Worm (Caenorhabditis elegans) whole organism, L3 larva: Measurements from ENCODE around the gene Y62H9A.13.

Experiments
- egl-5 ChIP-seq: fragments of 150-350 bp; optimal IDR thresholded peaks from 2 replicates; lab custom pipeline; 2017; ENCODE audit warnings: missing biosample characterization, missing genetic modification reagents, missing genetic modification characterization, inconsistent platforms
- elt-3 ChIP-seq, 3 experiments: fragments of 150-350 bp in 1 of 3; sonication (generic microtip) in 2 of 3; optimal IDR thresholded peaks; 2 replicates in 2 of 3; 4 replicates in 1 of 3; lab custom pipeline; 2014 to 2017; ENCODE audit warnings: missing biosample characterization in 3 of 3, missing genetic modification characterization in 3 of 3
- eor-1 ChIP-seq, 2 experiments: fragments of 150-350 bp; optimal IDR thresholded peaks; 2 replicates each; lab custom pipeline; 2014 to 2018; ENCODE audit warnings: missing biosample characterization in 2 of 2, missing genetic modification characterization in 2 of 2
- fkh-10 ChIP-seq: sonication (generic microtip); optimal IDR thresholded peaks from 2 replicates; lab custom pipeline; 2017; ENCODE audit warnings: missing biosample characterization, missing genetic modification reagents, missing genetic modification characterization
- hmg-11 ChIP-seq: sonication (generic microtip); optimal IDR thresholded peaks from 2 replicates; lab custom pipeline; 2016; ENCODE audit warnings: missing genetic modification characterization, missing compliant biosample characterization
- nhr-12 ChIP-seq: fragments of 150-350 bp; optimal IDR thresholded peaks from 2 replicates; lab custom pipeline; 2014; ENCODE audit warnings: missing biosample characterization, missing genetic modification characterization
- nhr-237 ChIP-seq: fragments of 150-350 bp; optimal IDR thresholded peaks from 2 replicates; lab custom pipeline; 2014; ENCODE audit warnings: missing biosample characterization, missing genetic modification characterization
- nhr-25 ChIP-seq: sonication (generic microtip); optimal IDR thresholded peaks from 2 replicates; lab custom pipeline; 2017; ENCODE audit warnings: missing biosample characterization, missing genetic modification characterization
- nhr-43 ChIP-seq: sonication (generic microtip); optimal IDR thresholded peaks from 2 replicates; lab custom pipeline; 2016; ENCODE audit warnings: mild to moderate bottlenecking, missing genetic modification characterization, missing compliant biosample characterization; ENCODE audit not compliant: poor library complexity, severe bottlenecking
- nhr-76 ChIP-seq: fragments of 150-350 bp; sonication (generic microtip); optimal IDR thresholded peaks from 5 replicates; lab custom pipeline; 2014; ENCODE audit warnings: missing biosample characterization, missing genetic modification characterization
- nhr-77 ChIP-seq: fragments of 150-350 bp; optimal IDR thresholded peaks from 2 replicates; lab custom pipeline; 2014; ENCODE audit warnings: missing biosample characterization, missing genetic modification characterization
- pqm-1 ChIP-seq: fragments of 150-350 bp; optimal IDR thresholded peaks from 2 replicates; lab custom pipeline; 2017; ENCODE audit warnings: missing biosample characterization, missing genetic modification characterization, inconsistent platforms
- unc-39 ChIP-seq: sonication (generic microtip); optimal IDR thresholded peaks from 4 replicates; lab custom pipeline; 2017; ENCODE audit warnings: missing biosample characterization, missing genetic modification characterization
- ztf-4 ChIP-seq: fragments of 150-350 bp; optimal IDR thresholded peaks from 2 replicates; lab custom pipeline; 2014; ENCODE audit warnings: missing biosample characterization, missing genetic modification characterization

DNA sequence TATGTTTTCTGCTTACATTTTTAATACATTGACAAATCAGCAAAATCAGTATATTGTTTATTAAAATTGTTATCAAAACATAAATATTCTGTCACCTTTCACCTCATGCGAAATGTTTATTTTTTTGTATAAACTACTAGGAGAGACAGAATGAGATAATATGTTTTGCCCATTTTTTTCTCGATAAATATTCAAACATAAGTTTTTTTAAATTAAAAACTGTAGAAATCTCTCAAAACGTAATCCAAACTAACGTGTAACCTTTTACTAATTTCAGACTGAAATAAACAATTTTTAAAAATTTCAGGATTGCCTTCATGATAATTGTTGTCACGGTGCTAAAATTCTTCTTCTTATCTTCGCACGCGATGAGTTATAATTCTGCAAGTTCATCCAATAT lies 40.4 kb downstream of the Y62H9A.13 start, which contains the start of gene T08D10.5:
- TF ChIP-seq fkh-10 (GFP tag; lab: Kevin White, UChicago) (no peak), nhr-12 (tag; lab: Kevin White, UChicago) (no peak), nhr-77 (no peak), nhr-76 (tag; lab: Kevin White, UChicago) (no peak), nhr-237 (no peak), ztf-4 (no peak), pqm-1 (tag; lab: Kevin White, UChicago) (no peak), egl-5 (tag; lab: Kevin White, UChicago) (no peak), nhr-43 (tag; lab: Kevin White, UChicago) (no peak), elt-3 (tag; optimal IDR thresholded peaks at IDR 0.05; lab: Kevin White, UChicago) (no peak), eor-1 (tag; optimal IDR thresholded peaks at IDR 0.05; lab: Kevin White, UChicago) (no peak), nhr-25 (tag; lab: Kevin White, UChicago) (no peak), hmg-11 (tag; lab: Kevin White, UChicago) (no peak), unc-39 (tag; lab: Kevin White, UChicago) (no peak)
